Worm (Caenorhabditis elegans): Measurements from ENCODE around the gene srlf-23.
"Not testable (repeated sequence)": the region's sequence is repeated elsewhere in the genome, so short reads cannot be mapped to it uniquely, and the experiment has no call there.

srlf-23 gene

ce11 chrV:899087-899486 lies 5.8 kb upstream of the srlf-23 start, which contains the start of gene nas-32:
Gene nas-32 (minus strand): TSS chrV:899187.
- TF ChIP-seq alr-1 (tag; optimal IDR thresholded peaks at IDR 0.05) (no peak), gmeb-1 (tag; optimal IDR thresholded peaks at IDR 0.05) (no peak), peb-1 (tag; optimal IDR thresholded peaks at IDR 0.05) (no peak), ceh-16 (tag; optimal IDR thresholded peaks at IDR 0.05) (no peak), nhr-11 (tag; optimal IDR thresholded peaks at IDR 0.05) (no peak), lin-13 (GFP tag; optimal IDR thresholded peaks at IDR 0.05) (no peak), C34F6.9 (tag; optimal IDR thresholded peaks at IDR 0.05) (no peak), lsy-2 (tag; optimal IDR thresholded peaks at IDR 0.05) (no peak), sem-4 (tag; optimal IDR thresholded peaks at IDR 0.05) (no peak), mab-5 (tag; optimal IDR thresholded peaks at IDR 0.05) (no peak), unc-62 (GFP tag; optimal IDR thresholded peaks at IDR 0.05) (no peak), skn-1 (tag; optimal IDR thresholded peaks at IDR 0.05) (no peak), unc-55 (GFP tag; optimal IDR thresholded peaks at IDR 0.05) (no peak), nhr-6 (tag; optimal IDR thresholded peaks at IDR 0.05) (no peak), unc-39 (tag; optimal IDR thresholded peaks at IDR 0.05) (no peak), ZK546.5 (tag; optimal IDR thresholded peaks at IDR 0.05) (no peak)

DNA sequence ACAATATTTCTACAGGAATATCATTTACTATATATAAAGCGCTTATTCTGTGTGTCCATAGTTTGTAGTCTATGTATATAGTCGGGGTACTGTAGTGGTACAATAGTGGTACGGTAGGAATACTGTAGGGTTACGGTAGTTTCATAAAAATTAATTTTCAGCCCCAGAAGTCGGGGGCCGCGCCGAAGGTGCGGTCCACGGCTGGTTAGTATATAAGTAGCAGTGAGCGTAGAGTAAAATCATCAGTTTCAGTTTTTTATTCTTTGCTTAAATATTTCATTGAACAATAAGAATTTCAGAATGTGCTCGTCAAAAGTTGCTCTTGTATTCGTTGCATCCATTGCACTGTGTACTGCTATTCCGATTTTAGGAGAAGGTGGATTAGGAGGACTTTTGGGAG lies 2.5 kb downstream of the srlf-23 start, which contains the start of gene srlf-22:
TSS of gene srlf-22 (plus strand) at position 301 of the 400 bp plus-strand sequence.
- not testable (repeated sequence) for TF ChIP-seq snpc-4, lsy-2, gmeb-1 (tag; optimal IDR thresholded peaks at IDR 0.05)

DNA sequence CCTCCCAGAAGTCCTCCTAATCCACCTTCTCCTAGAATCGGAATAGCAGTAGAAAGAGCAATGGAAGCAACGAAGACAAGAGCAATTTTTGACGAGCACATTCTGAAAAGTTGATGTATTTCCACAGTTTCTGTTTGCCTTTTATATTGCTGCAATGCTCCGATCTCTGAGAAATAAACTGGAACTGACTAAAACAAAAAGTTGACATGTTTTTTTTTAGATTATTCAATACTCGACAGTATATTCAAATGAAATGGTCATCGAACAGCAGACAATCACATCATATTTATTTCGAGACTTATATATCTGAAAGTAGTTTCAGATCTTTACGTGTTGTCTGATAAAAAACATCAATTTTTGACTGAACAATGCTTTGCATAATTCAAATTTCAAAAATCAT lies 2.9 kb downstream of the srlf-23 start, which contains the start of gene srlf-21:
TSS of gene srlf-21 (minus strand) at position 101 of the 400 bp plus-strand sequence.
- no peak for TF ChIP-seq mdl-1 (tag; optimal IDR thresholded peaks at IDR 0.05)
- TF ChIP-seq unc-55 (GFP tag; optimal IDR thresholded peaks at IDR 0.05): no peak
- no peak for TF ChIP-seq crh-2 (tag; optimal IDR thresholded peaks at IDR 0.05)
- no peak for TF ChIP-seq ztf-11 (tag; optimal IDR thresholded peaks at IDR 0.05)
- no peak for TF ChIP-seq ceh-82 (tag; optimal IDR thresholded peaks at IDR 0.05)
- TF ChIP-seq nhr-21 (tag; optimal IDR thresholded peaks at IDR 0.05): no peak

- TF ChIP-seq C34F6.9 (tag; optimal IDR thresholded peaks at IDR 0.05) (no peak), nhr-21 (tag; optimal IDR thresholded peaks at IDR 0.05) (no peak), skn-1 (tag; optimal IDR thresholded peaks at IDR 0.05) (no peak), lin-13 (GFP tag; optimal IDR thresholded peaks at IDR 0.05) (no peak), nhr-12 (tag; optimal IDR thresholded peaks at IDR 0.05) (no peak), unc-55 (GFP tag; optimal IDR thresholded peaks at IDR 0.05) (no peak), egl-27 (tag; optimal IDR thresholded peaks at IDR 0.05) (no peak), elt-1 (tag; optimal IDR thresholded peaks at IDR 0.05) (no peak), aly-2 (tag; optimal IDR thresholded peaks at IDR 0.05) (no peak), F13H6.1 (tag; optimal IDR thresholded peaks at IDR 0.05) (no peak), elt-3 (tag; optimal IDR thresholded peaks at IDR 0.05) (no peak), nhr-129 (tag; optimal IDR thresholded peaks at IDR 0.05) (no peak), mab-5 (tag; optimal IDR thresholded peaks at IDR 0.05) (no peak), mdl-1 (tag; optimal IDR thresholded peaks at IDR 0.05) (no peak)
Measured at ce11 chrV:889216-889615, 4.1 kb downstream of the srlf-23 start, which contains the start of gene T02B11.6. Gene T02B11.6 (minus strand): TSS chrV:889316.

DNA sequence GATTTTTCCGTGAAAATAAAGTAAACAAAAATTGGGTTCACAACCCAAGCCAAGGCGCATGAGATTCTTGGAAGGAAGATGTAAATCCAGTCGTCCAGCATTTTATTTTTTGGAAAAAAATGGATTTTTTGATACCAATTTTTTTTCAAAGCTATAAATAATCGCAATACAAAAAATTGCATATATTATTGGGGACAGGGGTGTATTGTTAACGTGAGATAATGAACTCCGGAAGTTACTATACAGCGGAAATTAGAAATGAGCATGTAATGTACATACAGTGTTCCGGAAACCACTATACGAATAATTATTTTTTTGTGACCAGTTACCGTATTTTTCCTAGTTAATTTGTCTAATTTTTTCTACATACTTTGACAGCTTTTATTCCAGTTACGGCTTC lies 9.0 kb downstream of the srlf-23 start, which contains the start of gene srj-38:
TSS of gene srj-38 (minus strand) at position 101 of the 400 bp plus-strand sequence.
- TF ChIP-seq crh-2 (tag; optimal IDR thresholded peaks at IDR 0.05): no peak
- no peak for TF ChIP-seq ztf-1 (GFP tag; conservative IDR thresholded peaks at IDR 0.05)
- no peak for TF ChIP-seq peb-1 (tag; optimal IDR thresholded peaks at IDR 0.05)
- TF ChIP-seq nhr-11 (tag; optimal IDR thresholded peaks at IDR 0.05): no peak
- no peak for TF ChIP-seq sma-3 (GFP tag; optimal IDR thresholded peaks at IDR 0.05)
- no peak for TF ChIP-seq R02D3.7 (tag; optimal IDR thresholded peaks at IDR 0.05)
- TF ChIP-seq dmd-4 (tag; optimal IDR thresholded peaks at IDR 0.05): no peak
- no peak for TF ChIP-seq mbf-1 (tag; optimal IDR thresholded peaks at IDR 0.05)
- TF ChIP-seq nhr-129 (tag; optimal IDR thresholded peaks at IDR 0.05): no peak

DNA sequence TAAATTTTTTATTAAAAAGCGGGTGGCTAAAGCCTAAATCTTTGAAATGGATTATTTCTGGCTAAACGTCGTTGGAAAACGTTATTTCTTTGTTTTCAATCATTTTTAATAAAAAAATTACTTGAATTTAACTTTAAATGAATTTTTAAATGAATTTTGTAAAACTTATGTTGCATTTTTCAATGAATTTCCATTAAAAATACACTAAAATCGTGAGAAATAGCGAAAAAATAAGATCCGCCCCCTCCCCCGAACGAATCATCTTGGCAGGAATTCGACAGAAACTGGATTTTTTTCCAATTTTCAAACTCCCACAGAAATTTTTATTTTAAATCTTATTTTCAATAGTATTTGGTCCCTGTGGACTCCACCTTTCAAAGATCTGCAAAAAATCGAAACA lies 14.2 kb downstream of the srlf-23 start, which contains the start of gene srg-53:
TSS of gene srg-53 (plus strand) at position 301 of the 400 bp plus-strand sequence.
- TF ChIP-seq ZK546.5 (tag; optimal IDR thresholded peaks at IDR 0.05) (no peak), ztf-4 (tag; optimal IDR thresholded peaks at IDR 0.05) (no peak), fos-1 (tag; optimal IDR thresholded peaks at IDR 0.05) (no peak), R02D3.7 (tag; optimal IDR thresholded peaks at IDR 0.05) (no peak), alr-1 (tag; optimal IDR thresholded peaks at IDR 0.05) (no peak), snpc-4 (tag; optimal IDR thresholded peaks at IDR 0.05) (no peak), ceh-16 (tag; optimal IDR thresholded peaks at IDR 0.05) (no peak), F13H6.1 (tag; optimal IDR thresholded peaks at IDR 0.05) (no peak), blmp-1 (tag; optimal IDR thresholded peaks at IDR 0.05; ENCODE audit: insufficient read depth) (no peak), elt-3 (tag; optimal IDR thresholded peaks at IDR 0.05) (no peak), unc-55 (GFP tag; optimal IDR thresholded peaks at IDR 0.05) (no peak), nhr-10 (tag; optimal IDR thresholded peaks at IDR 0.05) (no peak), ama-1 (optimal IDR thresholded peaks at IDR 0.05) (no peak), lsy-2 (tag; optimal IDR thresholded peaks at IDR 0.05) (no peak), unc-62 (GFP tag; optimal IDR thresholded peaks at IDR 0.05) (no peak), lin-11 (tag; optimal IDR thresholded peaks at IDR 0.05) (no peak), sma-9 (GFP tag; optimal IDR thresholded peaks at IDR 0.05) (no peak), sma-9 (tag; optimal IDR thresholded peaks at IDR 0.05) (no peak)
